Worm (Caenorhabditis elegans) whole organism, L3 larva: ENCODE results near the gene srx-17.

ENCODE experiments used
- R02D3.7 ChIP-seq: fragments of 150-350 bp; optimal IDR thresholded peaks from 2 replicates; lab custom pipeline; 2014; ENCODE audit warnings: missing biosample characterization, missing genetic modification characterization
- ZK546.5 ChIP-seq: sonication (generic microtip); optimal IDR thresholded peaks from 2 replicates; lab custom pipeline; 2017; ENCODE audit warnings: missing biosample characterization, missing genetic modification characterization
- aly-2 ChIP-seq: fragments of 150-350 bp; optimal IDR thresholded peaks from 2 replicates; lab custom pipeline; 2014; ENCODE audit warnings: missing biosample characterization, missing genetic modification characterization
- ama-1 ChIP-seq: fragments of 150-350 bp; optimal IDR thresholded peaks from 2 replicates; lab custom pipeline; 2018
- ceh-16 ChIP-seq: sonication (generic microtip); optimal IDR thresholded peaks from 2 replicates; lab custom pipeline; 2017; ENCODE audit warnings: missing biosample characterization, missing genetic modification characterization
- ceh-28 ChIP-seq: fragments of 150-350 bp; optimal IDR thresholded peaks from 2 replicates; lab custom pipeline; 2014; ENCODE audit warnings: missing biosample characterization, missing genetic modification reagents, missing genetic modification characterization
- ceh-9 ChIP-seq: sonication (generic microtip); optimal IDR thresholded peaks from 2 replicates; lab custom pipeline; 2018; ENCODE audit warnings: missing biosample characterization, missing genetic modification characterization
- daf-12 ChIP-seq: fragments of 150-350 bp; optimal IDR thresholded peaks from 2 replicates; lab custom pipeline; 2014; ENCODE audit warnings: missing biosample characterization, missing genetic modification reagents, missing genetic modification characterization
- egl-27 ChIP-seq: sonication (generic microtip); optimal IDR thresholded peaks from 4 replicates; lab custom pipeline; 2017; ENCODE audit warnings: missing biosample characterization, missing genetic modification reagents, missing genetic modification characterization
- elt-3 ChIP-seq, 3 experiments: fragments of 150-350 bp in 1 of 3; sonication (generic microtip) in 2 of 3; optimal IDR thresholded peaks; 2 replicates in 2 of 3; 4 replicates in 1 of 3; lab custom pipeline; 2014 to 2017; ENCODE audit warnings: missing biosample characterization in 3 of 3, missing genetic modification characterization in 3 of 3
- eor-1 ChIP-seq, 2 experiments: fragments of 150-350 bp; optimal IDR thresholded peaks; 2 replicates each; lab custom pipeline; 2014 to 2018; ENCODE audit warnings: missing biosample characterization in 2 of 2, missing genetic modification characterization in 2 of 2
- fkh-10 ChIP-seq: sonication (generic microtip); optimal IDR thresholded peaks from 2 replicates; lab custom pipeline; 2017; ENCODE audit warnings: missing biosample characterization, missing genetic modification reagents, missing genetic modification characterization
- fkh-2 ChIP-seq: fragments of 150-350 bp; optimal IDR thresholded peaks from 2 replicates; lab custom pipeline; 2014; ENCODE audit warnings: missing biosample characterization, missing genetic modification reagents, missing genetic modification characterization
- fos-1 ChIP-seq: fragments of 150-350 bp; optimal IDR thresholded peaks from 2 replicates; lab custom pipeline; 2014; ENCODE audit warnings: missing biosample characterization, missing genetic modification characterization
- hmg-11 ChIP-seq: sonication (generic microtip); optimal IDR thresholded peaks from 2 replicates; lab custom pipeline; 2016; ENCODE audit warnings: missing genetic modification characterization, missing compliant biosample characterization
- jun-1 ChIP-seq: fragments of 150-350 bp; optimal IDR thresholded peaks from 2 replicates; lab custom pipeline; 2014; ENCODE audit warnings: missing biosample characterization, missing genetic modification reagents, missing genetic modification characterization
- lin-15B ChIP-seq: fragments of 150-350 bp; optimal IDR thresholded peaks from 2 replicates; lab custom pipeline; 2014; ENCODE audit warnings: missing biosample characterization, missing genetic modification characterization
- lsy-12 ChIP-seq: sonication (generic microtip); optimal IDR thresholded peaks from 2 replicates; lab custom pipeline; 2016; ENCODE audit warnings: mild to moderate bottlenecking, missing genetic modification characterization, missing compliant biosample characterization
- mdl-1 ChIP-seq: fragments of 150-350 bp; optimal IDR thresholded peaks from 2 replicates; lab custom pipeline; 2014; ENCODE audit warnings: missing biosample characterization, missing genetic modification characterization
- mml-1 ChIP-seq: fragments of 150-350 bp; sonication (generic microtip); optimal IDR thresholded peaks from 3 replicates; lab custom pipeline; 2014; ENCODE audit warnings: missing biosample characterization, missing genetic modification characterization
- nhr-11 ChIP-seq: fragments of 150-350 bp; optimal IDR thresholded peaks from 2 replicates; lab custom pipeline; 2014; ENCODE audit warnings: missing biosample characterization, missing genetic modification characterization
- nhr-12 ChIP-seq: fragments of 150-350 bp; optimal IDR thresholded peaks from 2 replicates; lab custom pipeline; 2014; ENCODE audit warnings: missing biosample characterization, missing genetic modification characterization
- nhr-23 ChIP-seq: fragments of 150-350 bp; optimal IDR thresholded peaks from 2 replicates; lab custom pipeline; 2014; ENCODE audit warnings: missing biosample characterization, missing genetic modification reagents, missing genetic modification characterization
- nhr-237 ChIP-seq: fragments of 150-350 bp; optimal IDR thresholded peaks from 2 replicates; lab custom pipeline; 2014; ENCODE audit warnings: missing biosample characterization, missing genetic modification characterization
- nhr-25 ChIP-seq: sonication (generic microtip); optimal IDR thresholded peaks from 2 replicates; lab custom pipeline; 2017; ENCODE audit warnings: missing biosample characterization, missing genetic modification characterization
- nhr-28 ChIP-seq: fragments of 150-350 bp; optimal IDR thresholded peaks from 2 replicates; lab custom pipeline; 2014; ENCODE audit warnings: missing biosample characterization, missing genetic modification characterization
- nhr-43 ChIP-seq: sonication (generic microtip); optimal IDR thresholded peaks from 2 replicates; lab custom pipeline; 2016; ENCODE audit warnings: mild to moderate bottlenecking, missing genetic modification characterization, missing compliant biosample characterization; ENCODE audit not compliant: poor library complexity, severe bottlenecking
- nhr-67 ChIP-seq: fragments of 150-350 bp; optimal IDR thresholded peaks from 2 replicates; lab custom pipeline; 2014; ENCODE audit warnings: missing biosample characterization, missing genetic modification characterization
- nhr-77 ChIP-seq: fragments of 150-350 bp; optimal IDR thresholded peaks from 2 replicates; lab custom pipeline; 2014; ENCODE audit warnings: missing biosample characterization, missing genetic modification characterization
- zag-1 ChIP-seq: fragments of 150-350 bp; optimal IDR thresholded peaks from 2 replicates; lab custom pipeline; 2014; ENCODE audit warnings: missing biosample characterization, missing genetic modification characterization
- ztf-11 ChIP-seq: fragments of 150-350 bp; optimal IDR thresholded peaks from 2 replicates; lab custom pipeline; 2014; ENCODE audit warnings: missing biosample characterization, missing genetic modification characterization
- ztf-4 ChIP-seq: fragments of 150-350 bp; optimal IDR thresholded peaks from 2 replicates; lab custom pipeline; 2014; ENCODE audit warnings: missing biosample characterization, missing genetic modification characterization

The srx-17 gene

ce11 chrV:13818824-13819408 lies 22.1 kb upstream of the srx-17 start, which contains the start of gene sel-10 (continued):
- peak; percentile 75 for TF ChIP-seq lin-15B (tag; lab: Kevin White, UChicago)
- TF ChIP-seq fkh-10 (GFP tag; lab: Kevin White, UChicago), result peak; percentile 23
- TF ChIP-seq daf-12 (tag; lab: Kevin White, UChicago), result no peak
- no peak for TF ChIP-seq fkh-2
- TF ChIP-seq nhr-77 (tag; lab: Kevin White, UChicago), result peak; percentile 3
- TF ChIP-seq ceh-9 (tag; lab: Kevin White, UChicago), result no peak
- TF ChIP-seq zag-1, result no peak
- no peak for TF ChIP-seq nhr-237
- TF ChIP-seq nhr-11 (tag; lab: Kevin White, UChicago), result peak; percentile 10
- TF ChIP-seq ama-1 (lab: Kevin White, UChicago), result no peak
- TF ChIP-seq ZK546.5, result no peak
- no peak for TF ChIP-seq elt-3 (tag; optimal IDR thresholded peaks at IDR 0.05; lab: Kevin White, UChicago)
- no peak for TF ChIP-seq nhr-67 (tag; lab: Kevin White, UChicago)
- TF ChIP-seq ztf-4 (tag; lab: Kevin White, UChicago), result no peak
- no peak for TF ChIP-seq mml-1 (tag; lab: Kevin White, UChicago)
- no peak for TF ChIP-seq lsy-12 (tag; lab: Kevin White, UChicago)

- TF ChIP-seq zag-1, result no peak
- no peak for TF ChIP-seq mdl-1 (tag; lab: Kevin White, UChicago)
- TF ChIP-seq mml-1 (tag; lab: Kevin White, UChicago), result no peak
- TF ChIP-seq elt-3 (tag; optimal IDR thresholded peaks at IDR 0.05; lab: Kevin White, UChicago), result no peak
- no peak for TF ChIP-seq ZK546.5
- TF ChIP-seq nhr-25, result no peak
- no peak for TF ChIP-seq nhr-237
- no peak for TF ChIP-seq ceh-16 (tag; lab: Kevin White, UChicago)
- TF ChIP-seq nhr-43, result no peak
- no peak for TF ChIP-seq fkh-2
- no peak for TF ChIP-seq nhr-77 (tag; lab: Kevin White, UChicago)
- no peak for TF ChIP-seq hmg-11 (tag; lab: Kevin White, UChicago)
- TF ChIP-seq eor-1 (tag; optimal IDR thresholded peaks at IDR 0.05; lab: Kevin White, UChicago), result no peak
Measured at ce11 chrV:13822752-13823151, 18.3 kb upstream of the srx-17 start, which contains the start of gene hpo-31. hpo-31 (plus strand) TSS chrV:13823052.

- TF ChIP-seq mdl-1 (tag; lab: Kevin White, UChicago) (no peak), fkh-10 (GFP tag; lab: Kevin White, UChicago) (no peak), lin-15B (tag; lab: Kevin White, UChicago) (no peak)
Measured at ce11 chrV:13827920-13828319, 13.1 kb upstream of the srx-17 start, which contains the start of gene nrf-5. nrf-5 (plus strand) TSS chrV:13828267.

- TF ChIP-seq ama-1 (lab: Kevin White, UChicago), result no peak
- no peak for TF ChIP-seq nhr-23
- no peak for TF ChIP-seq nhr-28 (tag; lab: Kevin White, UChicago)
- no peak for TF ChIP-seq ceh-9 (tag; lab: Kevin White, UChicago)
- TF ChIP-seq nhr-25, result no peak
- TF ChIP-seq fkh-2, result no peak
- TF ChIP-seq nhr-77 (tag; lab: Kevin White, UChicago), result no peak
- no peak for TF ChIP-seq ZK546.5
- no peak for TF ChIP-seq fos-1
- TF ChIP-seq nhr-12 (tag; lab: Kevin White, UChicago), result no peak
- no peak for TF ChIP-seq lin-15B (tag; lab: Kevin White, UChicago)
- no peak for TF ChIP-seq aly-2
- no peak for TF ChIP-seq ztf-11 (tag; lab: Kevin White, UChicago)
Measured at ce11 chrV:13830813-13831212, 10.2 kb upstream of the srx-17 start, which contains the start of gene str-165. str-165 (plus strand) TSS chrV:13831113.

- TF ChIP-seq nhr-23, result no peak
- TF ChIP-seq R02D3.7 (tag; lab: Kevin White, UChicago), result no peak
- TF ChIP-seq ceh-28 (tag; lab: Kevin White, UChicago), result no peak
- no peak for TF ChIP-seq nhr-77 (tag; lab: Kevin White, UChicago)
- no peak for TF ChIP-seq fkh-2
- TF ChIP-seq ZK546.5, result no peak
- TF ChIP-seq, all 47 proteins: peak for 0
Measured at ce11 chrV:13833951-13834350, 7.1 kb upstream of the srx-17 start, which contains the start of gene srx-129. srx-129 (plus strand) TSS chrV:13834251.

ce11 chrV:13837173-13837572 lies 3.8 kb upstream of the srx-17 start, which contains the start of gene srx-128:
srx-128 (plus strand) TSS chrV:13837473.
- TF ChIP-seq ZK546.5, result no peak
- TF ChIP-seq egl-27 (tag; lab: Kevin White, UChicago), result no peak
- TF ChIP-seq jun-1 (tag; lab: Kevin White, UChicago), result no peak
